Worm (Caenorhabditis elegans) whole organism, L1 larva: ENCODE results near the gene F54D5.7.
A peak's percentile ranks its signal among the peaks of the same experiment; 100 is the strongest.

Source experiments
- F16B12.6 ChIP-seq: fragments of 150-350 bp; optimal IDR thresholded peaks from 2 replicates; lab custom pipeline; 2014; ENCODE audit warnings: missing biosample characterization, missing genetic modification characterization
- Y116A8C.19 ChIP-seq: sonication (generic microtip); optimal IDR thresholded peaks from 2 replicates; lab custom pipeline; 2016; ENCODE audit warnings: missing compliant biosample characterization, missing genetic modification characterization, borderline replicate concordance
- alr-1 ChIP-seq: fragments of 200-800 bp; sonication (Bioruptor generic); optimal IDR thresholded peaks from 2 replicates; lab custom pipeline; 2018; ENCODE audit warnings: borderline replicate concordance, mild to moderate bottlenecking, missing genetic modification characterization, missing compliant biosample characterization
- aly-2 ChIP-seq: fragments of 150-350 bp; optimal IDR thresholded peaks from 2 replicates; lab custom pipeline; 2014; ENCODE audit warnings: missing biosample characterization, missing genetic modification characterization
- ceh-63 ChIP-seq: fragments of 200-800 bp; sonication (Bioruptor generic); optimal IDR thresholded peaks from 2 replicates; lab custom pipeline; 2018; ENCODE audit warnings: mild to moderate bottlenecking, missing genetic modification characterization, missing compliant biosample characterization
- ceh-82 ChIP-seq, 3 experiments: fragments of 150-350 bp in 1 of 3; sonication (generic microtip) in 2 of 3; optimal IDR thresholded peaks; 2 replicates each; lab custom pipeline; 2014 to 2017; ENCODE audit warnings: missing biosample characterization in 3 of 3, missing genetic modification characterization in 3 of 3
- ceh-88 ChIP-seq: fragments of 200-800 bp; sonication (Bioruptor generic); IDR thresholded peaks from 2 replicates; pipeline ENCODE4 v1.3.6; 2022; ENCODE audit warnings: missing genetic modification characterization, missing compliant biosample characterization
- ceh-90 ChIP-seq: sonication (generic microtip); optimal IDR thresholded peaks from 2 replicates; lab custom pipeline; 2016; ENCODE audit warnings: missing genetic modification characterization, missing compliant biosample characterization
- dpl-1 ChIP-seq, 3 experiments: fragments of 150-350 bp in 2 of 3; sonication (generic microtip) in 1 of 3; optimal IDR thresholded peaks; 2 replicates each; lab custom pipeline; 2014 to 2017; ENCODE audit warnings: missing biosample characterization in 3 of 3, missing genetic modification characterization in 3 of 3, missing genetic modification reagents in 3 of 3
- efl-1 ChIP-seq, 4 experiments: fragments of 150-350 bp; optimal IDR thresholded peaks in 3 of 4; peaks in 1 of 4; 1 replicate in 1 of 4; 2 replicates in 3 of 4; lab custom pipeline; 2014; ENCODE audit warnings: missing biosample characterization in 2 of 4, missing genetic modification characterization in 2 of 4, missing genetic modification reagents in 2 of 4
- efl-3 ChIP-seq: fragments of 200-800 bp; sonication (Bioruptor generic); optimal IDR thresholded peaks from 2 replicates; lab custom pipeline; 2018; ENCODE audit warnings: mild to moderate bottlenecking, missing genetic modification characterization, missing compliant biosample characterization
- elt-3 ChIP-seq, 6 experiments: fragments of 150-350 bp in 1 of 6; sonication (generic microtip); optimal IDR thresholded peaks; 2 replicates each; lab custom pipeline; 2017 to 2018; ENCODE audit warnings: missing biosample characterization in 6 of 6, missing genetic modification characterization in 6 of 6, inconsistent platforms in 1 of 6
- fkh-4 ChIP-seq: sonication (generic microtip); optimal IDR thresholded peaks from 2 replicates; lab custom pipeline; 2016; ENCODE audit warnings: missing compliant biosample characterization, missing genetic modification characterization, borderline replicate concordance
- isw-1 ChIP-seq: fragments of 200-800 bp; sonication (Bioruptor generic); IDR thresholded peaks from 2 replicates; pipeline ENCODE4 v1.3.6; 2022; ENCODE audit warnings: missing genetic modification characterization, missing compliant biosample characterization
- lin-13 ChIP-seq: fragments of 150-350 bp; optimal IDR thresholded peaks from 2 replicates; lab custom pipeline; 2014; ENCODE audit warnings: missing biosample characterization, missing genetic modification reagents, missing genetic modification characterization
- lin-15B ChIP-seq: fragments of 150-350 bp; sonication (generic microtip); optimal IDR thresholded peaks from 3 replicates; lab custom pipeline; 2014; ENCODE audit warnings: missing biosample characterization, missing genetic modification characterization
- lir-3 ChIP-seq: sonication (generic microtip); optimal IDR thresholded peaks from 2 replicates; lab custom pipeline; 2016; ENCODE audit warnings: mild to moderate bottlenecking, missing genetic modification characterization, moderate library complexity, missing compliant biosample characterization; ENCODE audit not compliant: poor library complexity
- lsy-2 ChIP-seq, 2 experiments: fragments of 150-350 bp; optimal IDR thresholded peaks; 2 replicates each; lab custom pipeline; 2014; ENCODE audit warnings: missing biosample characterization in 2 of 2, missing genetic modification characterization in 2 of 2
- mab-9 ChIP-seq: fragments of 200-800 bp; sonication (Bioruptor generic); IDR thresholded peaks from 2 replicates; pipeline ENCODE4 v1.3.6; 2022; ENCODE audit warnings: missing genetic modification reagents, missing genetic modification characterization, missing compliant biosample characterization
- mdl-1 ChIP-seq, 2 experiments: fragments of 150-350 bp; optimal IDR thresholded peaks; 2 replicates each; lab custom pipeline; 2014 to 2017; ENCODE audit warnings: missing biosample characterization in 2 of 2, missing genetic modification characterization in 2 of 2, inconsistent platforms in 1 of 2
- nhr-11 ChIP-seq: fragments of 150-350 bp; optimal IDR thresholded peaks from 2 replicates; lab custom pipeline; 2014; ENCODE audit warnings: missing biosample characterization, missing genetic modification characterization
- nhr-47 ChIP-seq: sonication (generic microtip); optimal IDR thresholded peaks from 2 replicates; lab custom pipeline; 2016; ENCODE audit warnings: mild to moderate bottlenecking, missing genetic modification characterization, moderate library complexity, missing compliant biosample characterization
- nhr-71 ChIP-seq: sonication (generic microtip); optimal IDR thresholded peaks from 2 replicates; lab custom pipeline; 2016; ENCODE audit warnings: mild to moderate bottlenecking, missing genetic modification characterization, moderate library complexity, missing compliant biosample characterization
- nhr-90 ChIP-seq: sonication (generic microtip); optimal IDR thresholded peaks from 2 replicates; lab custom pipeline; 2016; ENCODE audit warnings: mild to moderate bottlenecking, missing genetic modification characterization, missing compliant biosample characterization; ENCODE audit not compliant: poor library complexity
- pax-3 ChIP-seq: fragments of 200-800 bp; sonication (Bioruptor generic); optimal IDR thresholded peaks from 2 replicates; lab custom pipeline; 2018; ENCODE audit warnings: mild to moderate bottlenecking, missing genetic modification characterization, moderate library complexity, missing compliant biosample characterization
- rnt-1 ChIP-seq: sonication (generic microtip); optimal IDR thresholded peaks from 2 replicates; lab custom pipeline; 2016; ENCODE audit warnings: mild to moderate bottlenecking, missing genetic modification characterization, moderate library complexity, missing compliant biosample characterization
- skn-1 ChIP-seq: fragments of 150-350 bp; optimal IDR thresholded peaks from 2 replicates; lab custom pipeline; 2014; ENCODE audit warnings: missing biosample characterization, missing genetic modification characterization
- snpc-4 ChIP-seq: fragments of 150-350 bp; optimal IDR thresholded peaks from 2 replicates; lab custom pipeline; 2014; ENCODE audit warnings: missing biosample characterization, missing genetic modification characterization
- snu-23 ChIP-seq: sonication (generic microtip); optimal IDR thresholded peaks from 2 replicates; lab custom pipeline; 2016; ENCODE audit warnings: missing genetic modification characterization, missing compliant biosample characterization
- swsn-7 ChIP-seq: sonication (generic microtip); optimal IDR thresholded peaks from 2 replicates; lab custom pipeline; 2016; ENCODE audit warnings: missing genetic modification characterization, missing compliant biosample characterization
- tbx-2 ChIP-seq: sonication (generic microtip); optimal IDR thresholded peaks from 2 replicates; lab custom pipeline; 2016; ENCODE audit warnings: missing genetic modification characterization, missing compliant biosample characterization
- unc-62 ChIP-seq: fragments of 150-350 bp; optimal IDR thresholded peaks from 2 replicates; lab custom pipeline; 2014; ENCODE audit warnings: missing biosample characterization, missing genetic modification reagents, missing genetic modification characterization
- unc-98 ChIP-seq: fragments of 200-800 bp; sonication (Bioruptor generic); IDR thresholded peaks from 2 replicates; pipeline ENCODE4 v1.3.6; 2022; ENCODE audit warnings: missing genetic modification characterization, missing compliant biosample characterization
- xbp-1 ChIP-seq: sonication (generic microtip); optimal IDR thresholded peaks from 2 replicates; lab custom pipeline; 2016; ENCODE audit warnings: missing genetic modification characterization, missing compliant biosample characterization
- zip-4 ChIP-seq: fragments of 200-800 bp; sonication (Bioruptor generic); optimal IDR thresholded peaks from 2 replicates; lab custom pipeline; 2018; ENCODE audit warnings: mild to moderate bottlenecking, missing genetic modification characterization, moderate library complexity, missing compliant biosample characterization
- ztf-4 ChIP-seq: fragments of 150-350 bp; optimal IDR thresholded peaks from 2 replicates; lab custom pipeline; 2014; ENCODE audit warnings: missing biosample characterization, missing genetic modification characterization

F54D5.7 gene

DNA sequence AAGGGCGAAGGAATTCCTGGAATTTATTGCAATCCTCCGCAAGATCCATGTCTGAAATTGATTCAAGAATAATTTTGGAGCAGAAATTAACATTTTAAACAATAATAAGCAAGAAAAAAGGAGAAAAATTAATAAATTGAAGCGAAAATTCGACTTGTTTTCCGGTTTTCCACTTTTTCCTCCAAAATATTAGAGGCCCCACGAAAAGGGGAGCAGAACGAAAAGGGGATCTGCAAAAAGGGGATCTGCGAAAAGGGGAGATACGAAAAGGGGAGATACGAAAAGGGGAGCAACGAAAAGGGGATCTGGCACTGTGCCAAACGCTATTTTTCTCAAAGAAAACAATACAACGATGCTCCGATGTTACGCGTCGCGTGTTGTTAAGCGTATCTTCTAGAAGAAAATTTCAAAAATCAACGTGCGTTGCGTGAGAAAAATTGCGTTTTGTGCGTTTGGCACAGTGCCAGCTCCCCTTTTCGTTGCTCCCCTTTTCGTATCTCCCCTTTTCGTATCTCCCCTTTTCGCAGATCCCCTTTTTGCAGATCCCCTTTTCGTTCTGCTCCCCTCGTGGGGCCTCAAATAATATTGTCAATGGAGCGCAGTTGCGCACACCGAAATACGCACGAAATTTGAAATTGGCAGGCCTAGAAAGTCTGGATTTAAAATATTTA, 12.8 kb upstream of the F54D5.7 start, which contains the start of gene Y62F5A.12 (continued):
- TF ChIP-seq nhr-11 (peak; percentile 11), ceh-90 (peak; percentile 51), skn-1 (tag; lab: Kevin White, UChicago) (peak; percentile 42), F16B12.6 (tag; lab: Kevin White, UChicago) (peak; percentile 32), snu-23 (peak; percentile 89), isw-1 (peak; percentile 89), efl-3 (peak; percentile 10), elt-3 (tag; optimal IDR thresholded peaks at IDR 0.05; lab: Kevin White, UChicago) (peak in 2 of 6 experiments; percentile 11 to 13), ceh-88 (peak; percentile 90), mab-9 (GFP tag; lab: Robert Waterston, UW) (peak; percentile 87), Y116A8C.19 (tag; lab: Kevin White, UChicago) (peak; percentile 53), snpc-4 (tag; lab: Kevin White, UChicago) (peak; percentile 6), xbp-1 (tag; lab: Kevin White, UChicago) (peak; percentile 86), lin-15B (tag; lab: Kevin White, UChicago) (peak; percentile 82), nhr-90 (tag; lab: Kevin White, UChicago) (peak; percentile 86), rnt-1 (tag; lab: Kevin White, UChicago) (peak; percentile 99), nhr-47 (tag; lab: Kevin White, UChicago) (peak; percentile 92), lir-3 (tag; lab: Kevin White, UChicago) (peak; percentile 91)

DNA sequence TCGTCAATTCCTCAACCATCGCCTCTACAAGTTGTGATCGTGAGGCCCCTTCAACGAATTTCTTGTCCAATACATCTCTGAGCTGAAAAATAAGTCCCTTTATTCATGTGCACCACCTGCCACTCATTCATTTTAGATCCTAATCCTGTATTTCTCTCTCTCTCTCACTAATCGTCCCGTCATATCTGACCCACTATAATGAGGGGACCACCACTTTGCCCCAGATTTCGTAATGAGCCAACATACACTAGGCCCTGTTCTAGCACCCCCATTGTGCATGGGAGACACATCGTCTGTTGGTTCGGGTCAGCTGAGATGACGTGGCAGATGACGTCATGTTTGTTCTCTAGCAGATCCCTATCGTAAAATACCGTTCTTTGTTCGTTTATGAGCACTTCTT, 11.9 kb upstream of the F54D5.7 start:
- TF ChIP-seq alr-1 (tag; lab: Kevin White, UChicago), result no peak
- TF ChIP-seq lir-3 (tag; lab: Kevin White, UChicago), result no peak
- TF ChIP-seq lin-15B (tag; lab: Kevin White, UChicago), result no peak
- TF ChIP-seq fkh-4, result no peak
- TF ChIP-seq lin-13, result no peak
- TF ChIP-seq pax-3, result no peak
- TF ChIP-seq unc-98, result no peak
- TF ChIP-seq swsn-7 (tag; lab: Kevin White, UChicago), result no peak
- TF ChIP-seq, all 84 proteins: peak for 0

DNA sequence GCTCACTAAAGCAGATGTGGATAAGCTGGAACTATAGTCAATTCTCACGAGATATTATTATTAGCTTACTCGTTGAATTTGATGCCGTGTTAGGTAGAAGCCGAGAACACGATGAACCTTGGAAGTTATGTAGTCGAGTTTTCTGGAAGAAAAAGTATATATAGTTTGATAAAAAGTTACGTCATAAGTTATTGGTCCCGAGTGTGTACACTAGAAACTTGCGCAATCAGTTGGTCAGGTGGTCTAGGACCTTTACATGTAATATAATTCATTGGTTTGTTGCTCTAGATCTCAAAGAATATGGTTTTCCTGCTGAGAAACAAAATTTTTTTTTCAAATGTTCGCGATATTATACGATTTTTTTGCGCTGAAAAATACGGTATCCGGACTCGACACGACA, 11.4 kb upstream of the F54D5.7 start:
- TF ChIP-seq efl-1 (optimal IDR thresholded peaks at IDR 0.05; lab: Kevin White, UChicago), result no peak
- peak in 1 of 2 experiments; percentile 82 for TF ChIP-seq efl-1 (GFP tag; optimal IDR thresholded peaks at IDR 0.05 in 1 of 2; lab: Kevin White, UChicago)
- TF ChIP-seq aly-2 (tag; lab: Kevin White, UChicago), result no peak

DNA sequence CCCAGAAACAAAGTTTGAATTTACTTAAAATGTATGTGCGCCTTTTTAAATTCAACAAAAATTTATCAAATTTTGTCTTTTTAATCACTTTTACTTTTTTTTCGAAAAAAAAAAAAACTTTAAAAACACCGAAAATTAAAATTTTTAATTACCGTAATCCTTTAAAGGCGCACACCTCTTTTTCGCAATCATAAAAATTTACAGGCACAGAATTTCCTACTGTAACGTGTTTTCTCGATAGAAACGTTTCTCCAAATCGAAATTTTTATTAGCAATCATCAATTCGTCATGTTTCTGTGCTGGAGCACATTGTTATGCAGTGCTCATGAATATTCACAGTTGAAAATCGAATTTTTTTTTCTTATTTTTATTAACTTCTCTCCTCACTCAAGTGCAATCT, 10.8 kb upstream of the F54D5.7 start:
- TF ChIP-seq skn-1 (tag; lab: Kevin White, UChicago) (no peak), ztf-4 (tag; lab: Kevin White, UChicago) (no peak), ceh-82 (tag; optimal IDR thresholded peaks at IDR 0.05; lab: Kevin White, UChicago) (no peak), zip-4 (GFP tag; lab: Kevin White, UChicago) (no peak), efl-1 (optimal IDR thresholded peaks at IDR 0.05; lab: Kevin White, UChicago) (no peak), efl-1 (GFP tag; optimal IDR thresholded peaks at IDR 0.05 in 1 of 2; lab: Kevin White, UChicago) (no peak), tbx-2 (tag; lab: Kevin White, UChicago) (no peak), mab-9 (GFP tag; lab: Robert Waterston, UW) (no peak), dpl-1 (GFP tag; optimal IDR thresholded peaks at IDR 0.05; lab: Kevin White, UChicago) (no peak), mdl-1 (tag; optimal IDR thresholded peaks at IDR 0.05; lab: Kevin White, UChicago) (no peak), lsy-2 (tag; optimal IDR thresholded peaks at IDR 0.05; lab: Kevin White, UChicago) (no peak), ceh-63 (GFP tag; lab: Kevin White, UChicago) (no peak), nhr-71 (tag; lab: Kevin White, UChicago) (no peak), unc-62 (GFP tag; lab: Kevin White, UChicago) (no peak)
